Fruit fly (Drosophila melanogaster) whole organism, wandering third instar larva: Measurements from ENCODE around the gene Irp-1A.

Experiments used
- Abd-B ChIP-seq: fragments of >200 bp; optimal IDR thresholded peaks from 2 replicates; lab custom pipeline; 2017; ENCODE audit warnings: missing biosample characterization, missing genetic modification characterization
- CG32264 ChIP-seq: fragments of 200-800 bp; sonication (Bioruptor generic); optimal IDR thresholded peaks from 2 replicates; lab custom pipeline; 2016; ENCODE audit warnings: missing biosample characterization, missing genetic modification characterization
- CG9705 ChIP-seq: fragments of 200-800 bp; sonication (Bioruptor generic); optimal IDR thresholded peaks from 2 replicates; lab custom pipeline; 2018; ENCODE audit warnings: missing biosample characterization, mild to moderate bottlenecking, missing genetic modification characterization
- CrebA ChIP-seq: fragments of 200-800 bp; sonication (Bioruptor generic); optimal IDR thresholded peaks from 2 replicates; lab custom pipeline; 2016; ENCODE audit warnings: missing biosample characterization, mild to moderate bottlenecking, missing genetic modification characterization, borderline replicate concordance
- Dfd ChIP-seq: fragments of >200 bp; optimal IDR thresholded peaks from 2 replicates; lab custom pipeline; 2017; ENCODE audit warnings: missing biosample characterization, missing genetic modification characterization
- Dif ChIP-seq: fragments of 200-275, 200-300 bp; sonication (Bioruptor generic); optimal IDR thresholded peaks from 2 replicates; lab custom pipeline; 2018; ENCODE audit warnings: missing biosample characterization, missing genetic modification characterization; ENCODE audit not compliant: partially characterized antibody
- GATAd ChIP-seq: sonication (Bioruptor generic); optimal IDR thresholded peaks from 2 replicates; lab custom pipeline; 2016; ENCODE audit warnings: missing biosample characterization, missing genetic modification characterization
- HLH106 ChIP-seq: fragments of 200-800 bp; optimal IDR thresholded peaks from 3 replicates; lab custom pipeline; 2019; ENCODE audit warnings: missing biosample characterization, mild to moderate bottlenecking, missing genetic modification characterization, moderate library complexity
- Hnf4 ChIP-seq: fragments of 200-800 bp; sonication (Bioruptor generic); optimal IDR thresholded peaks from 2 replicates; lab custom pipeline; 2016; ENCODE audit warnings: missing biosample characterization, mild to moderate bottlenecking, missing genetic modification characterization
- Hr78 ChIP-seq: fragments of >200 bp; optimal IDR thresholded peaks from 2 replicates; lab custom pipeline; 2017; ENCODE audit warnings: missing biosample characterization, missing genetic modification characterization
- Hr83 ChIP-seq: fragments of 200-300 bp; sonication (Bioruptor generic); optimal IDR thresholded peaks from 2 replicates; lab custom pipeline; 2016; ENCODE audit warnings: missing biosample characterization, mild to moderate bottlenecking, missing genetic modification characterization, moderate library complexity; ENCODE audit not compliant: poor library complexity, severe bottlenecking
- Jra ChIP-seq: sonication (Bioruptor generic); optimal IDR thresholded peaks from 2 replicates; lab custom pipeline; 2016; ENCODE audit warnings: missing biosample characterization, missing genetic modification characterization
- Mio ChIP-seq: sonication (Bioruptor generic); optimal IDR thresholded peaks from 2 replicates; lab custom pipeline; 2016; ENCODE audit warnings: missing biosample characterization, missing genetic modification characterization
- Myc ChIP-seq: fragments of >200 bp; optimal IDR thresholded peaks from 2 replicates; lab custom pipeline; 2017
- N ChIP-seq: fragments of >200 bp; optimal IDR thresholded peaks from 2 replicates; lab custom pipeline; 2018; ENCODE audit warnings: missing biosample characterization, missing external identifiers, missing genetic modification characterization
- OdsH ChIP-seq: fragments of 200-800 bp; sonication (Bioruptor generic); optimal IDR thresholded peaks from 2 replicates; lab custom pipeline; 2016; ENCODE audit warnings: missing biosample characterization, mild to moderate bottlenecking, missing genetic modification characterization
- Rel ChIP-seq, 2 experiments: fragments of 200-800 bp; sonication (Bioruptor generic) in 1 of 2; optimal IDR thresholded peaks; 2 replicates in 1 of 2; 3 replicates in 1 of 2; lab custom pipeline; 2016 to 2019; ENCODE audit warnings: mild to moderate bottlenecking in 2 of 2, missing biosample characterization in 2 of 2, missing genetic modification characterization in 2 of 2, moderate library complexity in 1 of 2
- Sp1 ChIP-seq: fragments of 200-800 bp; sonication (Bioruptor generic); optimal IDR thresholded peaks from 3 replicates; lab custom pipeline; 2019; ENCODE audit warnings: missing biosample characterization, mild to moderate bottlenecking, missing genetic modification characterization, moderate library complexity
- Vsx2 ChIP-seq: fragments of 200-300, 225-300 bp; sonication (Bioruptor generic); optimal IDR thresholded peaks from 2 replicates; lab custom pipeline; 2018; ENCODE audit warnings: missing biosample characterization, missing genetic modification characterization; ENCODE audit not compliant: partially characterized antibody
- br ChIP-seq: fragments of 200-800 bp; sonication (Bioruptor generic); optimal IDR thresholded peaks from 2 replicates; lab custom pipeline; 2016; ENCODE audit warnings: missing biosample characterization, missing genetic modification characterization
- brk ChIP-seq: fragments of 200-800 bp; sonication (Bioruptor generic); optimal IDR thresholded peaks from 2 replicates; lab custom pipeline; 2016; ENCODE audit warnings: missing biosample characterization, mild to moderate bottlenecking, missing genetic modification characterization
- dl ChIP-seq, 2 experiments: fragments of 175-275, 200-275 bp in 1 of 2; fragments of 200-275 bp in 1 of 2; sonication (Bioruptor generic); optimal IDR thresholded peaks; lab custom pipeline; 2018; ENCODE audit warnings: mild to moderate bottlenecking in 2 of 2, missing biosample characterization in 2 of 2, missing genetic modification characterization in 2 of 2, moderate library complexity in 2 of 2; ENCODE audit not compliant: partially characterized antibody in 2 of 2, insufficient read depth in 1 of 2
- dmrt93B ChIP-seq: fragments of 200-800 bp; sonication (Bioruptor generic); optimal IDR thresholded peaks from 2 replicates; lab custom pipeline; 2018; ENCODE audit warnings: missing biosample characterization, mild to moderate bottlenecking, missing genetic modification characterization
- dsf ChIP-seq: sonication (Bioruptor generic); optimal IDR thresholded peaks from 2 replicates; lab custom pipeline; 2016; ENCODE audit warnings: missing biosample characterization, missing genetic modification characterization, borderline replicate concordance
- ey ChIP-seq: fragments of 200-800 bp; sonication (Bioruptor generic); optimal IDR thresholded peaks from 2 replicates; lab custom pipeline; 2016; ENCODE audit warnings: missing biosample characterization, missing genetic modification characterization
- foxo ChIP-seq, 2 experiments: fragments of 200-800 bp; sonication (Bioruptor generic); optimal IDR thresholded peaks; 2 replicates in 1 of 2; 3 replicates in 1 of 2; lab custom pipeline; 2016 to 2017; ENCODE audit warnings: missing biosample characterization in 2 of 2, missing genetic modification characterization in 2 of 2
- fru ChIP-seq: fragments of 200-800 bp; sonication (Bioruptor generic); optimal IDR thresholded peaks from 3 replicates; lab custom pipeline; 2016; ENCODE audit warnings: missing biosample characterization, mild to moderate bottlenecking, missing genetic modification characterization
- h ChIP-seq: fragments of 200-800 bp; sonication (Bioruptor generic); optimal IDR thresholded peaks from 3 replicates; lab custom pipeline; 2016; ENCODE audit warnings: missing biosample characterization, mild to moderate bottlenecking, missing genetic modification characterization
- jim ChIP-seq: fragments of 175-275, 200-325 bp; sonication (Bioruptor generic); optimal IDR thresholded peaks from 2 replicates; lab custom pipeline; 2016; ENCODE audit warnings: missing biosample characterization, mild to moderate bottlenecking, missing genetic modification characterization
- lola ChIP-seq: fragments of >200 bp; optimal IDR thresholded peaks from 2 replicates; lab custom pipeline; 2017; ENCODE audit warnings: missing biosample characterization, missing genetic modification characterization
- pan ChIP-seq: fragments of >200 bp; optimal IDR thresholded peaks from 2 replicates; lab custom pipeline; 2017
- psq ChIP-seq: fragments of 200-800 bp; sonication (Bioruptor generic); optimal IDR thresholded peaks from 3 replicates; lab custom pipeline; 2017; ENCODE audit warnings: missing biosample characterization, mild to moderate bottlenecking, missing genetic modification characterization, moderate library complexity
- rgr ChIP-seq: fragments of 200-800 bp; sonication (Bioruptor generic); optimal IDR thresholded peaks from 3 replicates; lab custom pipeline; 2016; ENCODE audit warnings: missing biosample characterization, mild to moderate bottlenecking, missing genetic modification characterization
- sage ChIP-seq: fragments of 200-800 bp; sonication (Bioruptor generic); optimal IDR thresholded peaks from 2 replicates; lab custom pipeline; 2016; ENCODE audit warnings: missing biosample characterization, mild to moderate bottlenecking, missing genetic modification characterization
- sv ChIP-seq: fragments of 200-800 bp; sonication (Bioruptor generic); optimal IDR thresholded peaks from 3 replicates; lab custom pipeline; 2016; ENCODE audit warnings: missing biosample characterization, missing genetic modification characterization
- tai ChIP-seq: sonication (Bioruptor generic); optimal IDR thresholded peaks from 2 replicates; lab custom pipeline; 2016; ENCODE audit warnings: missing biosample characterization, missing genetic modification characterization
- usp ChIP-seq: fragments of >200 bp; optimal IDR thresholded peaks from 2 replicates; lab custom pipeline; 2017; ENCODE audit warnings: missing biosample characterization, missing genetic modification characterization
- woc ChIP-seq: sonication (Bioruptor generic); optimal IDR thresholded peaks from 2 replicates; lab custom pipeline; 2016; ENCODE audit warnings: missing biosample characterization, mild to moderate bottlenecking, missing genetic modification characterization

Irp-1A gene

DNA sequence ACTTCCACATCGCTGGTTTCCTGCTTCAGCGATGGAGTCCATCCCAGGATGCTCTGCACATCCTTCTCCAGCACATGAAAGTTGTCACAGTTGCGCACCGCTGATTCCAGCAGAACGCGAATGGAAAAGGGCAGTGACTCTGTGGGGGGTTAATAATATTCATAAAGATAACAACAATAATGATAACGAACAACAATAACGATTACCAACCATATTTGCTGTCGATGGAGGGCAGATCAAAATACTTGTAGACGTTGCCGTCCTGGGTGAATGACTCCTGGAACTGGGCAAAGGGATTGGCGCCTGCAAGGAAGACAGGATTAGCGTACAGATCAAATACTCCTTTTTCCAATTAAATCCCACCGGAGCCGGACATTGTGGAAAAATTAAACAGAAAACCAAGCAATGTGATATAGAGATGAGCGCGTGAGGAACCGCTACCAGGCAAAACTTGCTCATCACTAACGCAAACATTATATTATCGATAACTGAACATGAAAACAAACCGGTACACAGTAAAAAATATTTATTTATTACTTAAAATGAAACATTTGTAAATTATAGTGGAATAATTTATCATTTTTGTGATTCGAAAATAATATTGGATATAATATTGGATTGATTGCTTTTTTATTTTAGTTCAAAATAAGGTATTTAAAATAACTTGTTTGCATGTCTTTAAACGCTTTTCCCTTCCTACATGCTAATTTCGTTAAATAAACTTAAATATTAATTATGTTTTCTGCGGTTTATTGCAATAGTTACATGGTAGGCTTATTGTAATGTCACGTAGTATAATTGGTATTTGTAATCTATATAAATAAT is at the start of gene Irp-1A:
Gene Irp-1A (minus strand): TSS at position 439 of the 825 bp plus-strand sequence.
- no peak for TF ChIP-seq Rel (GFP tag; optimal IDR thresholded peaks at IDR 0.05; lab: Kevin White, UChicago)
- TF ChIP-seq Rel (tag; optimal IDR thresholded peaks at IDR 0.05; lab: Kevin White, UChicago), result peak; percentile 37
- peak; percentile 27 for TF ChIP-seq CG32264
- TF ChIP-seq rgr (GFP tag; lab: Kevin White, UChicago), result peak; percentile 72
- no peak for TF ChIP-seq CrebA (GFP tag; lab: Kevin White, UChicago)
- TF ChIP-seq jim (GFP tag; lab: Kevin White, UChicago), result no peak
- no peak for TF ChIP-seq GATAd (GFP tag; lab: Kevin White, UChicago)
- TF ChIP-seq Dfd (GFP tag; lab: Kevin White, UChicago), result no peak
- no peak for TF ChIP-seq Hr78 (GFP tag; lab: Kevin White, UChicago)
- TF ChIP-seq br (GFP tag; lab: Kevin White, UChicago), result peak; percentile 16
- TF ChIP-seq dmrt93B (GFP tag; lab: Kevin White, UChicago), result peak; percentile 3
- TF ChIP-seq CG9705 (GFP tag; lab: Kevin White, UChicago), result peak; percentile 3
- TF ChIP-seq pan (lab: Kevin White, UChicago), result no peak
- TF ChIP-seq Hnf4 (GFP tag; lab: Kevin White, UChicago), result no peak
- peak; percentile 23 for TF ChIP-seq ey (GFP tag; lab: Kevin White, UChicago)
- peak; percentile 26 for TF ChIP-seq Myc (lab: Kevin White, UChicago)
- peak; percentile 62 for TF ChIP-seq psq (GFP tag; lab: Kevin White, UChicago)
- TF ChIP-seq Sp1 (GFP tag; lab: Kevin White, UChicago), result peak; percentile 75
- TF ChIP-seq woc (GFP tag; lab: Kevin White, UChicago), result peak; percentile 63
- TF ChIP-seq tai, result no peak
- no peak for TF ChIP-seq N (GFP tag; lab: Kevin White, UChicago)
- peak; percentile 54 for TF ChIP-seq OdsH
- peak; percentile 51 for TF ChIP-seq fru (GFP tag; lab: Kevin White, UChicago)
- TF ChIP-seq HLH106 (tag; lab: Kevin White, UChicago), result peak; percentile 68
- TF ChIP-seq sv (GFP tag; lab: Kevin White, UChicago), result peak; percentile 55
- no peak for TF ChIP-seq Dif (GFP tag; lab: Kevin White, UChicago)
- TF ChIP-seq brk (GFP tag; lab: Kevin White, UChicago), result no peak
- TF ChIP-seq h, result peak; percentile 54
- peak; percentile 4 for TF ChIP-seq dsf (GFP tag; lab: Kevin White, UChicago)
- TF ChIP-seq Hr83 (GFP tag; lab: Kevin White, UChicago), result peak; percentile 80
- TF ChIP-seq dl (GFP tag; optimal IDR thresholded peaks at IDR 0.05; lab: Kevin White, UChicago; ENCODE audit: insufficient read depth in 1 of 2, partially characterized antibody in 2 of 2), result no peak
- peak in 1 of 2 experiments; percentile 73 for TF ChIP-seq foxo (GFP tag; optimal IDR thresholded peaks at IDR 0.05; lab: Kevin White, UChicago)
- TF ChIP-seq Vsx2 (GFP tag; lab: Kevin White, UChicago), result no peak
- TF ChIP-seq lola (GFP tag; lab: Kevin White, UChicago), result no peak
- TF ChIP-seq Mio, result no peak
- no peak for TF ChIP-seq usp (GFP tag; lab: Kevin White, UChicago)
- peak; percentile 9 for TF ChIP-seq sage (GFP tag; lab: Kevin White, UChicago)
- no peak for TF ChIP-seq Abd-B (GFP tag; lab: Kevin White, UChicago)
- peak; percentile 40 for TF ChIP-seq Jra (GFP tag; lab: Kevin White, UChicago)
- TF ChIP-seq, all 38 proteins: peak for 21

DNA sequence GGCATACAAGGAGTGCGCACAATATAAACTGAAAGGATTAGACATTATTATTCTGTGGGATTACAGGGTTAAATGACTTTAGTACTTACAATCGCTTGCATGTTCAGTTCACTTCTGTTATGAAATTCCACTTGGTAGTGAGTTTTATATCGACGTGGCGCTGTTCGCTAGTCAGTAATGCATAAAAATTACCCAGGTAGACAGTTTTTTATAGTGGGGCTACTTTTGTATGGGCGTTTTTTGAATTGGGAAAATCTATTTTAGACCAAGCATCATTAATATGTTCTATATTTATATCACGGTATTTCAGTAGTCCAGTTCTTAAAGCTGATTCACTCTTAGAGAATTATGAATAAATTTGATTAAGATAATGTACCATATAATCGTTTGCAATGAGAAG is 47.3 kb upstream of the Irp-1A start, which contains the start of gene CG43095:
Gene CG43095 (minus strand): TSS at position 101 of the 400 bp plus-strand sequence.
- no peak for TF ChIP-seq woc (GFP tag; lab: Kevin White, UChicago)
- TF ChIP-seq Jra (GFP tag; lab: Kevin White, UChicago), result no peak
- no peak for TF ChIP-seq Hnf4 (GFP tag; lab: Kevin White, UChicago)
- no peak for TF ChIP-seq HLH106 (tag; lab: Kevin White, UChicago)
